Fruit fly (Drosophila melanogaster) whole organism, adult: ENCODE results near the gene CG13675.
A peak's percentile ranks its signal among the peaks of the same experiment; 100 is the strongest.

Experiments used
- CG11617 ChIP-seq: fragments of 200-800 bp; sonication (Bioruptor generic); optimal IDR thresholded peaks from 2 replicates; lab custom pipeline; 2017; ENCODE audit warnings: mild to moderate bottlenecking, missing biosample characterization, missing genetic modification reagents, missing genetic modification characterization
- CG12768 ChIP-seq: fragments of 200-800 bp; sonication (Bioruptor generic); optimal IDR thresholded peaks from 2 replicates; lab custom pipeline; 2017; ENCODE audit warnings: missing biosample characterization, missing genetic modification characterization, mild to moderate bottlenecking, moderate library complexity, missing genetic modification reagents
- CG14711 ChIP-seq: fragments of 200-800 bp; sonication (Bioruptor generic); optimal IDR thresholded peaks from 2 replicates; lab custom pipeline; 2018; ENCODE audit warnings: missing biosample characterization, mild to moderate bottlenecking, missing genetic modification characterization, moderate library complexity
- CG1620 ChIP-seq: fragments of 200-800 bp; sonication (Bioruptor generic); optimal IDR thresholded peaks from 2 replicates; lab custom pipeline; 2016; ENCODE audit warnings: missing biosample characterization, missing genetic modification characterization
- CG33017 ChIP-seq: fragments of 200-800 bp; sonication (Bioruptor generic); optimal IDR thresholded peaks from 2 replicates; lab custom pipeline; 2018; ENCODE audit warnings: missing biosample characterization, mild to moderate bottlenecking, missing genetic modification characterization, moderate library complexity
- CG5204 ChIP-seq: fragments of 200-800 bp; sonication (Bioruptor generic); optimal IDR thresholded peaks from 2 replicates; lab custom pipeline; 2016; ENCODE audit warnings: missing biosample characterization, missing genetic modification characterization
- CG7045 ChIP-seq: fragments of 200-800 bp; sonication (Bioruptor generic); optimal IDR thresholded peaks from 2 replicates; lab custom pipeline; 2017; ENCODE audit warnings: missing biosample characterization, mild to moderate bottlenecking, missing genetic modification characterization
- CG7101 ChIP-seq: fragments of 200-800 bp; sonication (Bioruptor generic); optimal IDR thresholded peaks from 2 replicates; lab custom pipeline; 2018; ENCODE audit warnings: missing biosample characterization, mild to moderate bottlenecking, missing genetic modification characterization, moderate library complexity
- Clk ChIP-seq: fragments of 200-800 bp; sonication (Bioruptor generic); optimal IDR thresholded peaks from 2 replicates; lab custom pipeline; 2017; ENCODE audit warnings: missing biosample characterization, missing genetic modification characterization
- Crg-1 ChIP-seq: fragments of 200-800 bp; sonication (Bioruptor generic); optimal IDR thresholded peaks from 2 replicates; lab custom pipeline; 2016; ENCODE audit warnings: missing biosample characterization, missing genetic modification characterization
- Hr96 ChIP-seq: fragments of 200-800 bp; sonication (Bioruptor generic); optimal IDR thresholded peaks from 2 replicates; lab custom pipeline; 2016; ENCODE audit warnings: missing biosample characterization, missing genetic modification characterization
- Mnt ChIP-seq: fragments of 200-800 bp; sonication (Bioruptor generic); optimal IDR thresholded peaks from 2 replicates; lab custom pipeline; 2016; ENCODE audit warnings: missing biosample characterization, mild to moderate bottlenecking, missing genetic modification characterization
- bab1 ChIP-seq: fragments of 200-800 bp; sonication (Bioruptor generic); optimal IDR thresholded peaks from 3 replicates; lab custom pipeline; 2019; ENCODE audit warnings: missing biosample characterization, mild to moderate bottlenecking, missing genetic modification characterization, moderate library complexity
- cic ChIP-seq: fragments of 200-800 bp; sonication (Bioruptor generic); optimal IDR thresholded peaks from 2 replicates; lab custom pipeline; 2017; ENCODE audit warnings: missing biosample characterization, mild to moderate bottlenecking, missing genetic modification characterization, moderate library complexity
- cnc ChIP-seq, 2 experiments: fragments of >200 bp; optimal IDR thresholded peaks; 2 replicates each; lab custom pipeline; 2017
- kay ChIP-seq: fragments of 200-800 bp; sonication (Bioruptor generic); peaks from one replicate; lab custom pipeline; 2016; ENCODE audit warnings: missing biosample characterization, missing genetic modification characterization, borderline replicate concordance
- ovo ChIP-seq: fragments of 200-800 bp; sonication (Bioruptor generic); optimal IDR thresholded peaks from 2 replicates; lab custom pipeline; 2016; ENCODE audit warnings: missing biosample characterization, missing genetic modification characterization
- pad ChIP-seq: fragments of 200-800 bp; sonication (Bioruptor generic); optimal IDR thresholded peaks from 3 replicates; lab custom pipeline; 2017; ENCODE audit warnings: missing biosample characterization, missing genetic modification characterization, mild to moderate bottlenecking, moderate library complexity, missing genetic modification reagents
- tj ChIP-seq: fragments of 200-800 bp; sonication (Bioruptor generic); optimal IDR thresholded peaks from 3 replicates; lab custom pipeline; 2017; ENCODE audit warnings: missing biosample characterization, mild to moderate bottlenecking, missing genetic modification characterization, moderate library complexity
- toe ChIP-seq: fragments of 200-800 bp; sonication (Bioruptor generic); optimal IDR thresholded peaks from 2 replicates; lab custom pipeline; 2016; ENCODE audit warnings: missing biosample characterization, missing genetic modification characterization

Gene CG13675

DNA sequence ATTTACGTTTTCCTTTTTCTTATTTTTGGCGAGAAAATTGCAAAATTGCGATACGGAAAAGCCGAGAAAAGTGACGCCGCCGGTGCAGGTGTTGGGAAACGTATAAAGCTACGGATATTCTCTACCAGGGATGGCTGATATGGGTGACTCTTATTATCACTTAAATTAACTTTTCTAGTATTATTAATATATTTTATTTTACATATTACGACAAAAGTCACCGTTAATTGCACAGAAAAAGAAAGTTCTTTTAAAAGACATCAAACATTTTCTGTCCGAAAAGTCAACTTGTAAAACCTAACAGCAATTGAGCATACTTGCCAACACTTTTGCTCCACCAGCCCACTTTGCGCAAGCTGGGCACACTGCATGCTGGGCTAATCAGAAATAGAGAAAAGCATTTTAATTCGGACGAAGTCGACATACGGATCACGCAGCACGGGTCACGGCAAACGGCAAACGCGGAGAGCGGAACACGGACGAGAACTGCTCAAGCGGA, 37.6 kb downstream of the CG13675 start, which contains the start of the genes Cds and Uba2:
TSS of gene Cds (plus strand) at position 51 of the 499 bp plus-strand sequence.
TSS of gene Uba2 (minus strand) at position 107 of the 499 bp plus-strand sequence.
- TF ChIP-seq ovo (GFP tag; lab: Kevin White, UChicago) (peak; percentile 97), CG33017 (tag; lab: Kevin White, UChicago) (peak; percentile 95), CG1620 (peak; percentile 90), CG7045 (GFP tag; lab: Kevin White, UChicago) (peak; percentile 96), toe (GFP tag; lab: Kevin White, UChicago) (peak; percentile 96), CG7101 (tag; lab: Kevin White, UChicago) (peak; percentile 98), Mnt (GFP tag; lab: Kevin White, UChicago) (peak; percentile 89), CG5204 (GFP tag; lab: Kevin White, UChicago) (peak; percentile 90), CG14711 (tag; lab: Kevin White, UChicago) (peak; percentile 97), cic (GFP tag; lab: Kevin White, UChicago) (peak; percentile 87), kay (GFP tag; lab: Kevin White, UChicago) (no peak), tj (peak; percentile 93), Clk (peak; percentile 92), CG12768 (GFP tag; lab: Kevin White, UChicago) (peak; percentile 95), CG11617 (GFP tag; lab: Kevin White, UChicago) (peak; percentile 97), Hr96 (no peak), pad (peak; percentile 88), bab1 (peak; percentile 97), Crg-1 (peak; percentile 96), cnc (optimal IDR thresholded peaks at IDR 0.05; lab: Kevin White, UChicago) (no peak)

DNA sequence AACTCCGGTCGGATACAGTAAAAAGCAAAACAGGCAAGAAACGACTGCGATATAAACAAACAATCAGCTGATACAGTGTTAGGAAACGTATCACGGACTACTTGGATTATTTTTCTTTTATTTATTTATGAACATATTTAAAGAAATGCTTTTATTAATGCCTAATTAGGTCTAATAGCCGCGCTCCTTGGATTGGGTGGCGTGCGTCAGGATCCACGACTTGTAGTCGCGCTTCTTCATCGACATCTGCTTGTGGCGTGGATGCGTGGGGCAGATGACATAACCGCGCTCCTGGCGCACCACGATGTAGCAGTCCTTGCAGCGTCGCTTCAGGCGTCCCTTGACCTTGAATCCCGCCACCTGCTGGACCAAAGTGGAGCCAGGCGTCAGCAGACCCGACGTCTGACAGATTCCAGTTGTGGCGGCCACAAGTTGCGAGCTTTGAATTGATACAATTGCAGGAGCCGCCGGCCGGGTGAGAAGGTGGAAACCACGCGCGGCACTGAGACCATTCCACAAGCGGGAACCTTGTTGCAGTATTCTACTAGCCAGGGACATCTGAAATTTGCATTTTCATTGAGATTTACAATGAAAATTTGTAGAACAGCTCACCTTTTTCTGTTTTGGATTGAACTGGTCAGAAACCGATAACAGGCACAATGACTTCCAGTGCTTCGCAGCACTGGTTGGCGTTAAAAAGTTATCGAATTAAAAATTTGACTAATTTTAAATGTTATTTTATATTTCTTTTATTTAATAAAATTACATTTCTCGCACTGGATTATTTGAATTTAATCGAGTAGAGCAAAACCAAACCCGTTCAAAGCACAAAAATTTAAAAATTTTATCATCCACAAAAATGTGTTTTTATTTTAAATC, 40.6 kb downstream of the CG13675 start, which contains the start of the genes CG7550 and mRpL36:
TSS of gene CG7550 (minus strand) at position 51 of the 879 bp plus-strand sequence.
TSS of gene mRpL36 (minus strand) at position 652 of the 879 bp plus-strand sequence.
- TF ChIP-seq CG11617 (GFP tag; lab: Kevin White, UChicago) = peak; percentile 3
- no peak for TF ChIP-seq kay (GFP tag; lab: Kevin White, UChicago)
- TF ChIP-seq pad = no peak
- TF ChIP-seq Clk = no peak

DNA sequence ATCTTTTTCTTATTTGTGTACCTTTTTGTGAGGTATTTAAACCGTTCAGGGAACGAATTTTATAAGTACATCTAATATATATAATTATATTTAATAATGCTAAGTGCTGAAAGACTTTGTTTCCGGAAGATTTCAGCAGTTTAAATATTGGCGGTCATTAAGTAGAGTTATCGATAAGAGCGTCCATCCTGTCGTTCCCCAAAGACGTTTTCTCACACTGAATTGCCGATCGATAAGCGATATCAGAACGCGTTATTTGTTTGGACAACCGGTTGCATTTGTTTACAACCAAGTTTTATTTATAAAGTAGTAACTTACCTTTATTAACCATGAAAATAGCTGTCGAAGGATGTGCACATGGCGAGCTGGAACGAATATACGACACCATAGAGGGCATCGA, 43.7 kb downstream of the CG13675 start, which contains the start of gene ldbr:
TSS of gene ldbr (plus strand) at position 238 of the 400 bp plus-strand sequence.
- TF ChIP-seq CG5204 (GFP tag; lab: Kevin White, UChicago) = no peak
- no peak for TF ChIP-seq kay (GFP tag; lab: Kevin White, UChicago)
- peak; percentile 13 for TF ChIP-seq cic (GFP tag; lab: Kevin White, UChicago)
- TF ChIP-seq CG33017 (tag; lab: Kevin White, UChicago) = peak; percentile 44
- TF ChIP-seq CG7101 (tag; lab: Kevin White, UChicago) = peak; percentile 61
- TF ChIP-seq bab1 = peak; percentile 71
- no peak for TF ChIP-seq ovo (GFP tag; lab: Kevin White, UChicago)
- peak; percentile 29 for TF ChIP-seq CG11617 (GFP tag; lab: Kevin White, UChicago)
- TF ChIP-seq CG1620 = peak; percentile 36
- TF ChIP-seq Crg-1 = peak; percentile 18
- TF ChIP-seq Mnt (GFP tag; lab: Kevin White, UChicago) = peak; percentile 56
- TF ChIP-seq pad = peak; percentile 17
- TF ChIP-seq CG14711 (tag; lab: Kevin White, UChicago) = peak; percentile 44

DNA sequence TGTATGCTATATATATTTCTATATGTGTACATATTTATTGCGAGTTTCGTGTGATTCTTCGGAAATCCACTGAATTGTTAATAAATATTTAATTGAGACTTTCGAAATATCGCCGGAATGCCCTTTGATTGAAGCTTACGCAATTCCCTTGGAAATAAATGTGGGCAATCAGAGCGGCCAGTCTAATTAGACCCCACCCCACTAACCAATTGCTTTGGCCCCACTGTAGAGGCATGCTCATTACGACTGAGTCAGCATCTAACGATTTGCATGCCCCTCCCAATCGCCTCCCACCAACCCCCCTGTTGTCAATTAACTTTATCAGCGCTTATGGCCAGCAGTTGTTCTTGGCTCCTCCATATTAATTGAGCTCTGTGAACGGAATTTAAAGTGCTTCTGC, 48.5 kb downstream of the CG13675 start:
- TF ChIP-seq CG12768 (GFP tag; lab: Kevin White, UChicago) = peak; percentile 20
- no peak for TF ChIP-seq CG5204 (GFP tag; lab: Kevin White, UChicago)
- no peak for TF ChIP-seq toe (GFP tag; lab: Kevin White, UChicago)
- peak; percentile 91 for TF ChIP-seq tj
- TF ChIP-seq CG33017 (tag; lab: Kevin White, UChicago) = no peak
- TF ChIP-seq CG1620 = no peak
- no peak for TF ChIP-seq bab1
- no peak for TF ChIP-seq Crg-1
- TF ChIP-seq ovo (GFP tag; lab: Kevin White, UChicago) = no peak
- no peak for TF ChIP-seq CG14711 (tag; lab: Kevin White, UChicago)

DNA sequence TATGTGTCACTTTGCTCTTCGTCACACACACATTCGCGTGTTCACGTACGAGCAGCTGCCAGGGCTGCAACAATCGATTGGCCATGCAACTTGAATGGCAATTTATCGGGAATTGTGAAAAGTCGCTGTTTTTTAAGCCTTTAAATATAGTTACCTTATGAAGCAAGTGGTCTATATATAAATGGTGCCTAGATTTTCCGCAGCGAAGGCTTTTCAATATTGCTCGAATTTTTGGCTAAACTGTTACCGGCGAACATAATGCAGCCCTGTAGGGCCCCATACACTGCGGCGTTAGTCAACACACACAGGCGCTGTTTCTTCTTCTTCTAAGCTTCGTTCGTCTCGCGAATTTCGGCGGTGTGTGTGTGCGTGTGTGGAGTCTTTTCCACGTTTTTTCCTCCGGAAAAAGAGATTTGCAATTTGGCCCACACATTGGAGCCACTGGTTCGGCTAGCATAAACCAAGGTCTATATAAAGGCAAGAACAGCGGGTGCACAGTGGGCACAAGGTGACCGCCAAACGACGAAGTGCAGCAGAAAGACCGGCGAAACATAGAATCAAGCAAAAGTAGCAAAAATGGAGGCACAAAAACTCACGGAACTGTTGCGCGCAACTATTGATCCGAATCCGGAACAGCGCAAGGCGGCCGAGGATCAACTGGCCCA, 49.3 kb downstream of the CG13675 start, which contains the start of the genes Arp3 and msk:
TSS of gene Arp3 (minus strand) at position 39 of the 665 bp plus-strand sequence.
TSS of gene msk (plus strand) at position 316 of the 665 bp plus-strand sequence.
- TF ChIP-seq bab1 (peak; percentile 88), toe (GFP tag; lab: Kevin White, UChicago) (no peak), Crg-1 (peak; percentile 94), ovo (GFP tag; lab: Kevin White, UChicago) (peak; percentile 72), CG33017 (tag; lab: Kevin White, UChicago) (peak; percentile 79), CG5204 (GFP tag; lab: Kevin White, UChicago) (no peak), CG7101 (tag; lab: Kevin White, UChicago) (peak; percentile 86), cnc (optimal IDR thresholded peaks at IDR 0.05; lab: Kevin White, UChicago) (no peak), CG14711 (tag; lab: Kevin White, UChicago) (peak; percentile 77), pad (peak; percentile 79), CG12768 (GFP tag; lab: Kevin White, UChicago) (peak; percentile 91), tj (peak; percentile 56), Clk (peak; percentile 78), kay (GFP tag; lab: Kevin White, UChicago) (peak; percentile 99), cic (GFP tag; lab: Kevin White, UChicago) (peak; percentile 77), CG11617 (GFP tag; lab: Kevin White, UChicago) (peak; percentile 84), CG1620 (peak; percentile 89), Mnt (GFP tag; lab: Kevin White, UChicago) (peak; percentile 95), CG7045 (GFP tag; lab: Kevin White, UChicago) (peak; percentile 88), Hr96 (no peak)
